Fruit fly (Drosophila melanogaster) whole organism, embryonic: ENCODE results near the gene CG34435.

Experiments used
- Bgb ChIP-seq: fragments of 200-800 bp; sonication (Bioruptor generic); IDR thresholded peaks from 2 replicates; pipeline ENCODE4 v1.3.6; 2022; ENCODE audit warnings: missing biosample characterization, missing genetic modification characterization; ENCODE audit not compliant: partially characterized antibody
- CG12299 ChIP-seq: fragments of 200-800 bp; sonication (Bioruptor generic); optimal IDR thresholded peaks from 2 replicates; lab custom pipeline; 2018; ENCODE audit warnings: missing biosample characterization, mild to moderate bottlenecking, missing genetic modification characterization
- CG12769 ChIP-seq: fragments of 200-800 bp; sonication (Bioruptor generic); optimal IDR thresholded peaks from 2 replicates; lab custom pipeline; 2019; ENCODE audit warnings: missing biosample characterization, mild to moderate bottlenecking, missing genetic modification characterization, moderate library complexity
- CG14860 ChIP-seq: fragments of 200-800 bp; sonication (Bioruptor generic); IDR thresholded peaks from 3 replicates; pipeline ENCODE4 v1.3.6; 2022; ENCODE audit warnings: missing biosample characterization, missing genetic modification characterization; ENCODE audit not compliant: partially characterized antibody
- CG1529 ChIP-seq: fragments of 200-800 bp; sonication (Bioruptor generic); optimal IDR thresholded peaks from 3 replicates; lab custom pipeline; 2018; ENCODE audit warnings: missing biosample characterization, missing genetic modification characterization
- CG15601 ChIP-seq: fragments of 200-800 bp; sonication (Bioruptor generic); optimal IDR thresholded peaks from 3 replicates; lab custom pipeline; 2019; ENCODE audit warnings: missing biosample characterization, mild to moderate bottlenecking, missing genetic modification characterization, moderate library complexity
- CG16863 ChIP-seq: fragments of 200-800 bp; sonication (Bioruptor generic); optimal IDR thresholded peaks from 3 replicates; lab custom pipeline; 2016; ENCODE audit warnings: missing biosample characterization, missing genetic modification characterization
- CG17361 ChIP-seq: fragments of 200-800 bp; sonication (Bioruptor generic); IDR thresholded peaks from 3 replicates; pipeline ENCODE4 v1.3.6; 2022; ENCODE audit warnings: missing biosample characterization, missing genetic modification characterization
- CG17385 ChIP-seq: fragments of 200-800 bp; sonication (Bioruptor generic); optimal IDR thresholded peaks from 3 replicates; lab custom pipeline; 2018; ENCODE audit warnings: missing biosample characterization, mild to moderate bottlenecking, missing genetic modification characterization
- CG18476 ChIP-seq: fragments of 200-800 bp; sonication (Bioruptor generic); optimal IDR thresholded peaks from 2 replicates; lab custom pipeline; 2016; ENCODE audit warnings: missing biosample characterization, mild to moderate bottlenecking, missing genetic modification characterization
- CG2120 ChIP-seq: fragments of 200-800 bp; sonication (Bioruptor generic); optimal IDR thresholded peaks from 3 replicates; lab custom pipeline; 2016; ENCODE audit warnings: missing biosample characterization, missing genetic modification characterization
- CG4282 ChIP-seq: fragments of 200-800 bp; sonication (Bioruptor generic); optimal IDR thresholded peaks from 2 replicates; lab custom pipeline; 2016; ENCODE audit warnings: missing biosample characterization, missing genetic modification characterization
- CG5180 ChIP-seq: fragments of 200-800 bp; sonication (Bioruptor generic); optimal IDR thresholded peaks from 3 replicates; lab custom pipeline; 2017; ENCODE audit warnings: missing biosample characterization, missing genetic modification characterization, mild to moderate bottlenecking, moderate library complexity, missing genetic modification reagents
- CG6272 ChIP-seq: fragments of 200-800 bp; sonication (Bioruptor generic); IDR thresholded peaks from 2 replicates; pipeline ENCODE4 v1.3.6; 2022; ENCODE audit warnings: missing biosample characterization, missing genetic modification characterization
- CG6654 ChIP-seq: fragments of 200-800 bp; sonication (Bioruptor generic); optimal IDR thresholded peaks from 2 replicates; lab custom pipeline; 2017; ENCODE audit warnings: missing biosample characterization, mild to moderate bottlenecking, missing genetic modification characterization
- CG9215 ChIP-seq: fragments of 200-800 bp; sonication (Bioruptor generic); IDR thresholded peaks from 2 replicates; pipeline ENCODE4 v1.3.6; 2022; ENCODE audit warnings: missing biosample characterization, missing genetic modification characterization
- CkIIα-i1 ChIP-seq: fragments of 200-800 bp; sonication (Bioruptor generic); IDR thresholded peaks from 2 replicates; pipeline ENCODE4 v1.3.6; 2022; ENCODE audit warnings: missing biosample characterization, missing genetic modification characterization
- Dfd ChIP-seq, 2 experiments: fragments of >200 bp; optimal IDR thresholded peaks; 2 replicates each; lab custom pipeline; 2017; ENCODE audit warnings: missing biosample characterization in 2 of 2, missing genetic modification characterization in 2 of 2
- Drgx ChIP-seq: fragments of 200-800 bp; sonication (Bioruptor generic); IDR thresholded peaks from 2 replicates; pipeline ENCODE4 v1.3.6; 2022; ENCODE audit warnings: missing biosample characterization, missing genetic modification characterization
- Gsc ChIP-seq: fragments of 200-800 bp; sonication (Bioruptor generic); IDR thresholded peaks from 2 replicates; pipeline ENCODE4 v1.3.6; 2022; ENCODE audit warnings: missing biosample characterization, missing genetic modification characterization
- Gug ChIP-seq: fragments of 200-800 bp; sonication (Bioruptor generic); IDR thresholded peaks from 4 replicates; pipeline ENCODE4 v1.3.6; 2022; ENCODE audit warnings: missing biosample characterization, missing genetic modification characterization
- HmgZ ChIP-seq: fragments of 200-800 bp; sonication (Bioruptor generic); optimal IDR thresholded peaks from 2 replicates; lab custom pipeline; 2018; ENCODE audit warnings: missing biosample characterization, mild to moderate bottlenecking, missing genetic modification characterization
- Hmr ChIP-seq: fragments of 200-800 bp; sonication (Bioruptor generic); optimal IDR thresholded peaks from 3 replicates; lab custom pipeline; 2017; ENCODE audit warnings: mild to moderate bottlenecking, missing biosample characterization, missing genetic modification reagents, missing genetic modification characterization
- Hr39 ChIP-seq: fragments of >200 bp; optimal IDR thresholded peaks from 2 replicates; lab custom pipeline; 2017
- Mad ChIP-seq: fragments of 200-800 bp; sonication (Bioruptor generic); optimal IDR thresholded peaks from 2 replicates; lab custom pipeline; 2016; ENCODE audit warnings: missing biosample characterization, missing genetic modification characterization
- Med ChIP-seq: fragments of 200-800 bp; sonication (Bioruptor generic); peaks from one replicate; lab custom pipeline; 2016; ENCODE audit warnings: missing biosample characterization, missing genetic modification characterization, mild to moderate bottlenecking, inconsistent platforms, moderate library complexity
- Mes4 ChIP-seq: fragments of 200-800 bp; sonication (Bioruptor generic); optimal IDR thresholded peaks from 2 replicates; lab custom pipeline; 2016; ENCODE audit warnings: missing biosample characterization, missing genetic modification characterization
- Nf-YB ChIP-seq: fragments of 200-800 bp; sonication (Bioruptor generic); optimal IDR thresholded peaks from 3 replicates; lab custom pipeline; 2019; ENCODE audit warnings: missing biosample characterization, mild to moderate bottlenecking, missing genetic modification characterization, moderate library complexity
- Sox100B ChIP-seq: fragments of 200-800 bp; sonication (Bioruptor generic); optimal IDR thresholded peaks from 3 replicates; lab custom pipeline; 2018; ENCODE audit warnings: missing biosample characterization, mild to moderate bottlenecking, missing genetic modification characterization
- Trl ChIP-seq, 3 experiments: fragments of >200 bp in 2 of 3; fragments of 200-800 bp in 1 of 3; sonication (Bioruptor generic) in 1 of 3; optimal IDR thresholded peaks; 2 replicates in 1 of 3; 3 replicates in 2 of 3; lab custom pipeline; 2016 to 2017; ENCODE audit warnings: missing biosample characterization in 1 of 3, missing genetic modification characterization in 1 of 3
- ase ChIP-seq: fragments of 200-800 bp; sonication (Bioruptor generic); IDR thresholded peaks from 3 replicates; pipeline ENCODE4 v1.3.6; 2022; ENCODE audit warnings: missing biosample characterization, missing genetic modification characterization
- chinmo ChIP-seq: fragments of 200-800 bp; sonication (Bioruptor generic); IDR thresholded peaks from 4 replicates; pipeline ENCODE4 v1.3.6; 2022; ENCODE audit warnings: missing biosample characterization, missing genetic modification characterization; ENCODE audit not compliant: partially characterized antibody
- crol ChIP-seq: fragments of 200-800 bp; sonication (Bioruptor generic); IDR thresholded peaks from 2 replicates; pipeline ENCODE4 v1.3.6; 2022; ENCODE audit warnings: missing biosample characterization, missing genetic modification characterization
- gro ChIP-seq: fragments of 200-800 bp; sonication (Bioruptor generic); optimal IDR thresholded peaks from 2 replicates; lab custom pipeline; 2016; ENCODE audit warnings: missing biosample characterization, missing genetic modification characterization
- gt ChIP-seq: fragments of 200-800 bp; sonication (Bioruptor generic); IDR thresholded peaks from 2 replicates; pipeline ENCODE4 v1.3.6; 2022; ENCODE audit warnings: missing biosample characterization, missing genetic modification characterization
- jigr1 ChIP-seq: fragments of 200-800 bp; sonication (Bioruptor generic); IDR thresholded peaks from 3 replicates; pipeline ENCODE4 v1.3.6; 2022; ENCODE audit warnings: missing biosample characterization, missing genetic modification characterization
- mld ChIP-seq: fragments of 200-800 bp; sonication (Bioruptor generic); IDR thresholded peaks from 3 replicates; pipeline ENCODE4 v1.3.6; 2022; ENCODE audit warnings: missing biosample characterization, missing genetic modification characterization; ENCODE audit not compliant: partially characterized antibody
- nerfin-2 ChIP-seq: fragments of 200-800 bp; sonication (Bioruptor generic); IDR thresholded peaks from 2 replicates; pipeline ENCODE4 v1.3.6; 2022; ENCODE audit warnings: missing biosample characterization, missing genetic modification characterization; ENCODE audit not compliant: partially characterized antibody
- pb ChIP-seq: fragments of 200-800 bp; sonication (Bioruptor generic); optimal IDR thresholded peaks from 3 replicates; lab custom pipeline; 2016; ENCODE audit warnings: missing biosample characterization, missing genetic modification characterization
- repo ChIP-seq: fragments of 200-800 bp; sonication (Bioruptor generic); optimal IDR thresholded peaks from 2 replicates; lab custom pipeline; 2016; ENCODE audit warnings: missing biosample characterization, missing genetic modification characterization
- sens ChIP-seq: fragments of 200-800 bp; sonication (Bioruptor generic); peaks from one replicate; lab custom pipeline; 2016; ENCODE audit warnings: missing biosample characterization, missing genetic modification characterization
- sob ChIP-seq: fragments of 200-800 bp; sonication (Bioruptor generic); IDR thresholded peaks from 2 replicates; pipeline ENCODE4 v1.3.6; 2022; ENCODE audit warnings: missing biosample characterization, missing genetic modification characterization
- ttk ChIP-seq: fragments of 200-800 bp; sonication (Bioruptor generic); IDR thresholded peaks from 2 replicates; pipeline ENCODE4 v2.1.2; 2022; ENCODE audit warnings: missing biosample characterization, missing genetic modification characterization
- unc-4 ChIP-seq: fragments of 200-800 bp; sonication (Bioruptor generic); IDR thresholded peaks from 2 replicates; pipeline ENCODE4 v1.3.6; 2022; ENCODE audit warnings: missing biosample characterization, missing genetic modification characterization; ENCODE audit not compliant: partially characterized antibody
- usp ChIP-seq: fragments of >200 bp; optimal IDR thresholded peaks from 2 replicates; lab custom pipeline; 2017; ENCODE audit warnings: missing biosample characterization, missing genetic modification characterization
- vfl ChIP-seq: fragments of 200-800 bp; sonication (Bioruptor generic); optimal IDR thresholded peaks from 2 replicates; lab custom pipeline; 2016; ENCODE audit warnings: missing biosample characterization, missing genetic modification characterization

The CG34435 gene

dm6 chrX:5636529-5637099, 22.3 kb upstream of the CG34435 start (continued):
- no peak for TF ChIP-seq Hr39 (lab: Kevin White, UChicago)
- TF ChIP-seq jigr1 (GFP tag; lab: Robert Waterston, UW), result no peak
- TF ChIP-seq Sox100B, result no peak
- TF ChIP-seq CG12769 (tag; lab: Kevin White, UChicago), result no peak
- TF ChIP-seq gt (GFP tag; lab: Robert Waterston, UW), result no peak
- TF ChIP-seq Bgb, result peak; percentile 12; the same call in 1 of the 2 replicates
- TF ChIP-seq Hmr, result no peak
- no peak for TF ChIP-seq unc-4 (GFP tag; lab: Robert Waterston, UW)
- TF ChIP-seq Med, result peak; percentile 56
- TF ChIP-seq CkIIα-i1 (GFP tag; lab: Robert Waterston, UW), result no peak
- TF ChIP-seq crol (GFP tag; lab: Robert Waterston, UW), result peak; percentile 78
- TF ChIP-seq CG4282 (GFP tag; lab: Kevin White, UChicago), result no peak
- TF ChIP-seq Dfd (GFP tag; optimal IDR thresholded peaks at IDR 0.05; lab: Kevin White, UChicago), result no peak
- TF ChIP-seq gro (GFP tag; lab: Kevin White, UChicago), result no peak
- TF ChIP-seq Trl (optimal IDR thresholded peaks at IDR 0.05; lab: Kevin White, UChicago), result peak; percentile 69 to 70
- TF ChIP-seq Trl (GFP tag; optimal IDR thresholded peaks at IDR 0.05; lab: Kevin White, UChicago), result no peak
- TF ChIP-seq vfl (GFP tag; lab: Kevin White, UChicago), result no peak
- TF ChIP-seq CG14860 (GFP tag; lab: Robert Waterston, UW), result no peak
- no peak for TF ChIP-seq CG17361 (GFP tag; lab: Robert Waterston, UW)
- peak; percentile 50 for TF ChIP-seq Nf-YB (GFP tag; lab: Kevin White, UChicago)
- TF ChIP-seq usp (GFP tag; lab: Kevin White, UChicago), result no peak
- TF ChIP-seq CG12299 (tag; lab: Kevin White, UChicago), result no peak

dm6 chrX:5634714-5635113, 20.4 kb upstream of the CG34435 start:
- TF ChIP-seq sens (GFP tag; lab: Kevin White, UChicago), result peak; percentile 55
- TF ChIP-seq Gug (GFP tag; lab: Robert Waterston, UW), result no peak
- TF ChIP-seq ttk (GFP tag; lab: Robert Waterston, UW), result 0 out of 2 replicates have a peak, but pooled peaks have one; percentile 19
- TF ChIP-seq Drgx (GFP tag; lab: Robert Waterston, UW), result peak; percentile 51

- TF ChIP-seq CG17385 (GFP tag; lab: Kevin White, UChicago) (no peak), CG2120 (GFP tag; lab: Kevin White, UChicago) (no peak), CG15601 (tag; lab: Kevin White, UChicago) (peak; percentile 20), Gsc (GFP tag; lab: Robert Waterston, UW) (no peak), CG9215 (no peak), HmgZ (tag; lab: Kevin White, UChicago) (peak; percentile 22), chinmo (peak; percentile 94), CG1529 (GFP tag; lab: Kevin White, UChicago) (no peak), ase (GFP tag; lab: Robert Waterston, UW) (no peak), pb (no peak), CG18476 (GFP tag; lab: Kevin White, UChicago) (no peak), CG16863 (GFP tag; lab: Kevin White, UChicago) (no peak), Bgb (peak; percentile 93), repo (GFP tag; lab: Kevin White, UChicago) (no peak), sob (GFP tag; lab: Robert Waterston, UW) (no peak), Mad (no peak), CG6272 (GFP tag; lab: Robert Waterston, UW) (no peak), nerfin-2 (GFP tag; lab: Robert Waterston, UW) (peak; percentile 87), Mes4 (GFP tag; lab: Kevin White, UChicago) (no peak), CG6654 (no peak), CG5180 (no peak), mld (GFP tag; lab: Robert Waterston, UW) (peak; percentile 86; the same call in 2 of the 3 replicates)
Measured at dm6 chrX:5621893-5622803, 7.9 kb upstream of the CG34435 start, which contains the start of the genes Mlc-c and Pop1. Gene Mlc-c (minus strand): TSS chrX:5622539. Gene Pop1 (plus strand): TSS chrX:5622648.
